Fruit fly (Drosophila melanogaster): ENCODE data around the gene CG6296.

DNA sequence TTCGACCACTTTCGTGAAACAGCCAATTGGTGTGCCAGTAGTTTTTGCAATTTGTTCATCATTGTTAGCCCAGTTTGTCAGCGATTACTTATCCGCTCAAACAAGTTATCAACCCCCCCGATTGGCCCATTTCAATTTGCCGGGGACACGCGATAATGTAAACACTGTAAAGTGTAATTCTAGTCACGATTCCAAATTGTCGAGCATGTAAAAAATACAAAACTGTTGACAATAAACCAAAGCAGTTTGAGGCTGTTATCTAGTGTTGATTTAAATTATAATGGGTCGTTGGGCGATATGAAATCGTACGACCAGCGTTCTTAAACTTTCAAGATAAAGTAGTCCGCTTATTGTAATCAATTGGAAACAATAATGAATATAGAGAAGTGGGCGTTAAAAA, 17.8 kb downstream of the CG6296 start:
- TF ChIP-seq CG7368 (GFP tag; optimal IDR thresholded peaks at IDR 0.05) (no peak), Sox102F (GFP tag; optimal IDR thresholded peaks at IDR 0.05) (no peak), CG8319 (GFP tag; optimal IDR thresholded peaks at IDR 0.05) (no peak), CG3919 (GFP tag; optimal IDR thresholded peaks at IDR 0.05) (no peak), CG32006 (GFP tag; optimal IDR thresholded peaks at IDR 0.05) (no peak), Hr38 (GFP tag; optimal IDR thresholded peaks at IDR 0.05) (no peak), Met (GFP tag; optimal IDR thresholded peaks at IDR 0.05) (no peak), Eip78C (GFP tag) (no peak)

Data from whole organism, prepupa.